Worm (Caenorhabditis elegans) whole organism, midembryonic: ENCODE measurements around the gene irld-65.

Experiments
- T22C8.4 ChIP-seq: fragments of 200-800 bp; sonication (Bioruptor generic); IDR thresholded peaks from 2 replicates; pipeline ENCODE4 v1.3.6; 2022; ENCODE audit warnings: missing genetic modification characterization, missing compliant biosample characterization
- cog-1 ChIP-seq: sonication (generic microtip); optimal IDR thresholded peaks from 2 replicates; lab custom pipeline; 2016; ENCODE audit warnings: missing genetic modification characterization, missing compliant biosample characterization
- flt-1 ChIP-seq: fragments of 200-800 bp; sonication (Bioruptor generic); IDR thresholded peaks from 2 replicates; pipeline ENCODE4 v1.3.6; 2022; ENCODE audit warnings: missing genetic modification characterization, missing compliant biosample characterization
- klf-2 ChIP-seq: fragments of 200-800 bp; sonication (Bioruptor generic); conservative IDR thresholded peaks from 2 replicates; pipeline ENCODE4 v1.3.6; 2022; ENCODE audit warnings: missing genetic modification reagents, missing genetic modification characterization, missing compliant biosample characterization
- med-1 ChIP-seq: sonication (generic microtip); optimal IDR thresholded peaks from 2 replicates; lab custom pipeline; 2017; ENCODE audit warnings: missing genetic modification characterization, mild to moderate bottlenecking, missing compliant biosample characterization, antibody characterized with exemption, missing genetic modification reagents; ENCODE audit not compliant: insufficient read depth
- ref-1 ChIP-seq: fragments of 200-800 bp; sonication (Bioruptor generic); conservative IDR thresholded peaks from 2 replicates; pipeline ENCODE4 v1.3.6; 2022; ENCODE audit warnings: missing genetic modification reagents, missing genetic modification characterization, missing compliant biosample characterization
- tab-1 ChIP-seq: fragments of 200-800 bp; sonication (Bioruptor generic); IDR thresholded peaks from 2 replicates; pipeline ENCODE4 v1.3.6; 2022; ENCODE audit warnings: missing genetic modification characterization, missing compliant biosample characterization
- ztf-23 ChIP-seq: fragments of 200-800 bp; sonication (Bioruptor generic); IDR thresholded peaks from 2 replicates; pipeline ENCODE4 v1.3.6; 2022; ENCODE audit warnings: missing genetic modification reagents, missing genetic modification characterization, missing compliant biosample characterization
- ztf-29 ChIP-seq: fragments of 200-800 bp; sonication (Bioruptor generic); IDR thresholded peaks from 2 replicates; pipeline ENCODE4 v1.3.6; 2022; ENCODE audit warnings: missing genetic modification reagents, missing genetic modification characterization, missing compliant biosample characterization

The irld-65 gene

ce11 chrII:2967064-2967463 lies 29.3 kb upstream of the irld-65 start:
- TF ChIP-seq tab-1 (no peak), med-1 (no peak), cog-1 (no peak), flt-1 (GFP tag; lab: Robert Waterston, UW) (no peak), ztf-29 (GFP tag; lab: Robert Waterston, UW) (no peak)

- TF ChIP-seq med-1: no peak
- no peak for TF ChIP-seq ref-1 (GFP tag; lab: Robert Waterston, UW)
- TF ChIP-seq ztf-23 (GFP tag; lab: Robert Waterston, UW): peak; percentile 64
These were observed 28.6 kb upstream of the irld-65 start for ce11 chrII:2966350-2966749.

ce11 chrII:2965215-2965998 lies 27.7 kb upstream of the irld-65 start:
- TF ChIP-seq ztf-23 (GFP tag; lab: Robert Waterston, UW) (no peak), T22C8.4 (GFP tag; lab: Robert Waterston, UW) (no peak), tab-1 (no peak), ref-1 (GFP tag; lab: Robert Waterston, UW) (no peak), flt-1 (GFP tag; lab: Robert Waterston, UW) (no peak), cog-1 (no peak), med-1 (no peak), klf-2 (GFP tag; lab: Robert Waterston, UW) (no peak), ztf-29 (GFP tag; lab: Robert Waterston, UW) (no peak)

- TF ChIP-seq med-1 (no peak), tab-1 (no peak), flt-1 (GFP tag; lab: Robert Waterston, UW) (no peak), klf-2 (GFP tag; lab: Robert Waterston, UW) (no peak), T22C8.4 (GFP tag; lab: Robert Waterston, UW) (no peak), ztf-23 (GFP tag; lab: Robert Waterston, UW) (no peak), ztf-29 (GFP tag; lab: Robert Waterston, UW) (no peak), cog-1 (no peak), ref-1 (GFP tag; lab: Robert Waterston, UW) (no peak)
These were observed 25.9 kb upstream of the irld-65 start for ce11 chrII:2963619-2964018.

- TF ChIP-seq cog-1 (no peak), flt-1 (GFP tag; lab: Robert Waterston, UW) (no peak), med-1 (no peak), ztf-29 (GFP tag; lab: Robert Waterston, UW) (no peak), tab-1 (no peak), ztf-23 (GFP tag; lab: Robert Waterston, UW) (no peak), T22C8.4 (GFP tag; lab: Robert Waterston, UW) (no peak), ref-1 (GFP tag; lab: Robert Waterston, UW) (no peak), klf-2 (GFP tag; lab: Robert Waterston, UW) (no peak)
These were observed 24.9 kb upstream of the irld-65 start for ce11 chrII:2962531-2963164.

ce11 chrII:2958308-2958707 lies 20.6 kb upstream of the irld-65 start, which contains the start of gene srw-60:
srw-60 (plus strand) TSS chrII:2958608.
- TF ChIP-seq flt-1 (GFP tag; lab: Robert Waterston, UW) (no peak), tab-1 (no peak), med-1 (no peak), klf-2 (GFP tag; lab: Robert Waterston, UW) (no peak), ref-1 (GFP tag; lab: Robert Waterston, UW) (no peak), cog-1 (no peak), T22C8.4 (GFP tag; lab: Robert Waterston, UW) (no peak), ztf-23 (GFP tag; lab: Robert Waterston, UW) (no peak), ztf-29 (GFP tag; lab: Robert Waterston, UW) (no peak)

ce11 chrII:2955656-2956115 lies 17.9 kb upstream of the irld-65 start, which contains the start of gene irld-48:
irld-48 (plus strand) TSS chrII:2956065.
- TF ChIP-seq ztf-29 (GFP tag; lab: Robert Waterston, UW) (no peak), ztf-23 (GFP tag; lab: Robert Waterston, UW) (no peak), ref-1 (GFP tag; lab: Robert Waterston, UW) (no peak), T22C8.4 (GFP tag; lab: Robert Waterston, UW) (no peak), cog-1 (no peak), flt-1 (GFP tag; lab: Robert Waterston, UW) (no peak), tab-1 (no peak), klf-2 (GFP tag; lab: Robert Waterston, UW) (no peak), med-1 (no peak)

ce11 chrII:2952629-2953028 lies 14.9 kb upstream of the irld-65 start, which contains the start of gene irld-51:
irld-51 (minus strand) TSS chrII:2952729.
- TF ChIP-seq flt-1 (GFP tag; lab: Robert Waterston, UW): no peak
- TF ChIP-seq T22C8.4 (GFP tag; lab: Robert Waterston, UW): no peak
- no peak for TF ChIP-seq klf-2 (GFP tag; lab: Robert Waterston, UW)
- TF ChIP-seq cog-1: no peak
- no peak for TF ChIP-seq ztf-29 (GFP tag; lab: Robert Waterston, UW)
- no peak for TF ChIP-seq tab-1
- TF ChIP-seq med-1: no peak
- no peak for TF ChIP-seq ref-1 (GFP tag; lab: Robert Waterston, UW)
- TF ChIP-seq ztf-23 (GFP tag; lab: Robert Waterston, UW): no peak

- TF ChIP-seq med-1 (no peak), ztf-29 (GFP tag; lab: Robert Waterston, UW) (no peak), tab-1 (no peak), flt-1 (GFP tag; lab: Robert Waterston, UW) (no peak), cog-1 (no peak), T22C8.4 (GFP tag; lab: Robert Waterston, UW) (no peak), ref-1 (GFP tag; lab: Robert Waterston, UW) (no peak), ztf-23 (GFP tag; lab: Robert Waterston, UW) (no peak), klf-2 (GFP tag; lab: Robert Waterston, UW) (no peak)
These were observed 10.9 kb upstream of the irld-65 start for ce11 chrII:2948614-2949013.
